Fruit fly (Drosophila melanogaster) whole organism, adult: Measurements from ENCODE around the gene mon2.

Source experiments
- CG11617 ChIP-seq: fragments of 200-800 bp; sonication (Bioruptor generic); optimal IDR thresholded peaks from 2 replicates; lab custom pipeline; 2017; ENCODE audit warnings: mild to moderate bottlenecking, missing biosample characterization, missing genetic modification reagents, missing genetic modification characterization
- CG12768 ChIP-seq: fragments of 200-800 bp; sonication (Bioruptor generic); optimal IDR thresholded peaks from 2 replicates; lab custom pipeline; 2017; ENCODE audit warnings: missing biosample characterization, missing genetic modification characterization, mild to moderate bottlenecking, moderate library complexity, missing genetic modification reagents
- CG14711 ChIP-seq: fragments of 200-800 bp; sonication (Bioruptor generic); optimal IDR thresholded peaks from 2 replicates; lab custom pipeline; 2018; ENCODE audit warnings: missing biosample characterization, mild to moderate bottlenecking, missing genetic modification characterization, moderate library complexity
- CG1620 ChIP-seq: fragments of 200-800 bp; sonication (Bioruptor generic); optimal IDR thresholded peaks from 2 replicates; lab custom pipeline; 2016; ENCODE audit warnings: missing biosample characterization, missing genetic modification characterization
- CG33017 ChIP-seq: fragments of 200-800 bp; sonication (Bioruptor generic); optimal IDR thresholded peaks from 2 replicates; lab custom pipeline; 2018; ENCODE audit warnings: missing biosample characterization, mild to moderate bottlenecking, missing genetic modification characterization, moderate library complexity
- CG5204 ChIP-seq: fragments of 200-800 bp; sonication (Bioruptor generic); optimal IDR thresholded peaks from 2 replicates; lab custom pipeline; 2016; ENCODE audit warnings: missing biosample characterization, missing genetic modification characterization
- CG7045 ChIP-seq: fragments of 200-800 bp; sonication (Bioruptor generic); optimal IDR thresholded peaks from 2 replicates; lab custom pipeline; 2017; ENCODE audit warnings: missing biosample characterization, mild to moderate bottlenecking, missing genetic modification characterization
- CG7101 ChIP-seq: fragments of 200-800 bp; sonication (Bioruptor generic); optimal IDR thresholded peaks from 2 replicates; lab custom pipeline; 2018; ENCODE audit warnings: missing biosample characterization, mild to moderate bottlenecking, missing genetic modification characterization, moderate library complexity
- Clk ChIP-seq: fragments of 200-800 bp; sonication (Bioruptor generic); optimal IDR thresholded peaks from 2 replicates; lab custom pipeline; 2017; ENCODE audit warnings: missing biosample characterization, missing genetic modification characterization
- Crg-1 ChIP-seq: fragments of 200-800 bp; sonication (Bioruptor generic); optimal IDR thresholded peaks from 2 replicates; lab custom pipeline; 2016; ENCODE audit warnings: missing biosample characterization, missing genetic modification characterization
- Hr96 ChIP-seq: fragments of 200-800 bp; sonication (Bioruptor generic); optimal IDR thresholded peaks from 2 replicates; lab custom pipeline; 2016; ENCODE audit warnings: missing biosample characterization, missing genetic modification characterization
- Mnt ChIP-seq: fragments of 200-800 bp; sonication (Bioruptor generic); optimal IDR thresholded peaks from 2 replicates; lab custom pipeline; 2016; ENCODE audit warnings: missing biosample characterization, mild to moderate bottlenecking, missing genetic modification characterization
- bab1 ChIP-seq: fragments of 200-800 bp; sonication (Bioruptor generic); optimal IDR thresholded peaks from 3 replicates; lab custom pipeline; 2019; ENCODE audit warnings: missing biosample characterization, mild to moderate bottlenecking, missing genetic modification characterization, moderate library complexity
- cic ChIP-seq: fragments of 200-800 bp; sonication (Bioruptor generic); optimal IDR thresholded peaks from 2 replicates; lab custom pipeline; 2017; ENCODE audit warnings: missing biosample characterization, mild to moderate bottlenecking, missing genetic modification characterization, moderate library complexity
- cnc ChIP-seq, 2 experiments: fragments of >200 bp; optimal IDR thresholded peaks; 2 replicates each; lab custom pipeline; 2017
- kay ChIP-seq: fragments of 200-800 bp; sonication (Bioruptor generic); peaks from one replicate; lab custom pipeline; 2016; ENCODE audit warnings: missing biosample characterization, missing genetic modification characterization, borderline replicate concordance
- ovo ChIP-seq: fragments of 200-800 bp; sonication (Bioruptor generic); optimal IDR thresholded peaks from 2 replicates; lab custom pipeline; 2016; ENCODE audit warnings: missing biosample characterization, missing genetic modification characterization
- pad ChIP-seq: fragments of 200-800 bp; sonication (Bioruptor generic); optimal IDR thresholded peaks from 3 replicates; lab custom pipeline; 2017; ENCODE audit warnings: missing biosample characterization, missing genetic modification characterization, mild to moderate bottlenecking, moderate library complexity, missing genetic modification reagents
- tj ChIP-seq: fragments of 200-800 bp; sonication (Bioruptor generic); optimal IDR thresholded peaks from 3 replicates; lab custom pipeline; 2017; ENCODE audit warnings: missing biosample characterization, mild to moderate bottlenecking, missing genetic modification characterization, moderate library complexity
- toe ChIP-seq: fragments of 200-800 bp; sonication (Bioruptor generic); optimal IDR thresholded peaks from 2 replicates; lab custom pipeline; 2016; ENCODE audit warnings: missing biosample characterization, missing genetic modification characterization

The mon2 gene

dm6 chr2L:8123711-8124379 lies at the start of gene mon2, which contains the start of gene CG8673:
Gene mon2, minus strand, starts transcription at chr2L:8124010.
Gene CG8673, plus strand, starts transcription at chr2L:8124329.
- peak; percentile 0 for TF ChIP-seq tj (GFP tag; lab: Kevin White, UChicago)
- no peak for TF ChIP-seq toe (GFP tag; lab: Kevin White, UChicago)
- TF ChIP-seq kay (GFP tag; lab: Kevin White, UChicago): no peak
- no peak for TF ChIP-seq CG5204 (GFP tag; lab: Kevin White, UChicago)
- no peak for TF ChIP-seq CG7101
- TF ChIP-seq cic (GFP tag; lab: Kevin White, UChicago): no peak
- no peak for TF ChIP-seq CG7045
- TF ChIP-seq CG14711 (tag; lab: Kevin White, UChicago): no peak
- TF ChIP-seq bab1 (GFP tag; lab: Kevin White, UChicago): peak; percentile 45
- no peak for TF ChIP-seq CG1620 (GFP tag; lab: Kevin White, UChicago)
- no peak for TF ChIP-seq Hr96 (GFP tag; lab: Kevin White, UChicago)
- no peak for TF ChIP-seq ovo (GFP tag; lab: Kevin White, UChicago)
- no peak for TF ChIP-seq cnc (optimal IDR thresholded peaks at IDR 0.05; lab: Kevin White, UChicago)
- TF ChIP-seq CG33017 (tag; lab: Kevin White, UChicago): no peak
- peak; percentile 3 for TF ChIP-seq Mnt (GFP tag; lab: Kevin White, UChicago)
- no peak for TF ChIP-seq pad
- TF ChIP-seq CG12768: no peak
- TF ChIP-seq Crg-1 (GFP tag; lab: Kevin White, UChicago): no peak
- no peak for TF ChIP-seq CG11617 (GFP tag; lab: Kevin White, UChicago)
- no peak for TF ChIP-seq Clk (GFP tag; lab: Kevin White, UChicago)

- TF ChIP-seq cic (GFP tag; lab: Kevin White, UChicago) (peak; percentile 6), CG7045 (no peak), CG12768 (peak; percentile 37), kay (GFP tag; lab: Kevin White, UChicago) (peak; percentile 30)
Measured at dm6 chr2L:8171544-8171943, 47.7 kb upstream of the mon2 start.

dm6 chr2L:8170600-8171182 lies 46.9 kb upstream of the mon2 start:
- TF ChIP-seq CG12768: no peak
- no peak for TF ChIP-seq pad
- no peak for TF ChIP-seq CG7101
- TF ChIP-seq Hr96 (GFP tag; lab: Kevin White, UChicago): no peak
- TF ChIP-seq CG33017 (tag; lab: Kevin White, UChicago): no peak
- TF ChIP-seq Crg-1 (GFP tag; lab: Kevin White, UChicago): no peak
- no peak for TF ChIP-seq tj (GFP tag; lab: Kevin White, UChicago)
- no peak for TF ChIP-seq cic (GFP tag; lab: Kevin White, UChicago)
- no peak for TF ChIP-seq ovo (GFP tag; lab: Kevin White, UChicago)
- no peak for TF ChIP-seq CG5204 (GFP tag; lab: Kevin White, UChicago)
- TF ChIP-seq CG11617 (GFP tag; lab: Kevin White, UChicago): no peak
- no peak for TF ChIP-seq CG1620 (GFP tag; lab: Kevin White, UChicago)
- no peak for TF ChIP-seq CG14711 (tag; lab: Kevin White, UChicago)

dm6 chr2L:8168075-8168474 lies 44.3 kb upstream of the mon2 start:
- TF ChIP-seq CG5204 (GFP tag; lab: Kevin White, UChicago): no peak
- no peak for TF ChIP-seq CG33017 (tag; lab: Kevin White, UChicago)
- no peak for TF ChIP-seq toe (GFP tag; lab: Kevin White, UChicago)
- no peak for TF ChIP-seq CG7045
- no peak for TF ChIP-seq pad
- TF ChIP-seq CG7101: no peak
- TF ChIP-seq CG12768: no peak
- TF ChIP-seq kay (GFP tag; lab: Kevin White, UChicago): no peak
- TF ChIP-seq cnc (optimal IDR thresholded peaks at IDR 0.05; lab: Kevin White, UChicago): no peak
- no peak for TF ChIP-seq cic (GFP tag; lab: Kevin White, UChicago)
- TF ChIP-seq CG14711 (tag; lab: Kevin White, UChicago): no peak
- TF ChIP-seq ovo (GFP tag; lab: Kevin White, UChicago): no peak
- no peak for TF ChIP-seq CG11617 (GFP tag; lab: Kevin White, UChicago)
- TF ChIP-seq Mnt (GFP tag; lab: Kevin White, UChicago): no peak
- TF ChIP-seq bab1 (GFP tag; lab: Kevin White, UChicago): no peak
- no peak for TF ChIP-seq Clk (GFP tag; lab: Kevin White, UChicago)
- TF ChIP-seq Hr96 (GFP tag; lab: Kevin White, UChicago): no peak
- no peak for TF ChIP-seq CG1620 (GFP tag; lab: Kevin White, UChicago)
- TF ChIP-seq Crg-1 (GFP tag; lab: Kevin White, UChicago): no peak

- TF ChIP-seq kay (GFP tag; lab: Kevin White, UChicago) (peak; percentile 19), CG7045 (no peak)
Measured at dm6 chr2L:8165800-8166576, 42.2 kb upstream of the mon2 start.

- TF ChIP-seq bab1 (GFP tag; lab: Kevin White, UChicago) (no peak), kay (GFP tag; lab: Kevin White, UChicago) (peak; percentile 24)
Measured at dm6 chr2L:8164219-8164618, 40.4 kb upstream of the mon2 start.
